Worm (Caenorhabditis elegans) whole organism, L2 larva: Measurements from ENCODE around the gene C14A6.3.

ENCODE experiments used
- F13H6.1 ChIP-seq: sonication (generic microtip); optimal IDR thresholded peaks from 2 replicates; lab custom pipeline; 2016; ENCODE audit warnings: missing genetic modification characterization, missing compliant biosample characterization
- R02D3.7 ChIP-seq: fragments of 150-350 bp; optimal IDR thresholded peaks from 2 replicates; lab custom pipeline; 2014; ENCODE audit warnings: missing biosample characterization, missing genetic modification characterization
- Y55F3AM.14 ChIP-seq: fragments of 200-800 bp; sonication (Bioruptor generic); optimal IDR thresholded peaks from 2 replicates; lab custom pipeline; 2018; ENCODE audit warnings: mild to moderate bottlenecking, missing genetic modification characterization, missing compliant biosample characterization
- ZK546.5 ChIP-seq: sonication (generic microtip); optimal IDR thresholded peaks from 2 replicates; lab custom pipeline; 2017; ENCODE audit warnings: missing biosample characterization, missing genetic modification characterization
- alr-1 ChIP-seq: fragments of 150-350 bp; optimal IDR thresholded peaks from 2 replicates; lab custom pipeline; 2014; ENCODE audit warnings: missing biosample characterization, missing genetic modification characterization
- aly-2 ChIP-seq: fragments of 150-350 bp; optimal IDR thresholded peaks from 2 replicates; lab custom pipeline; 2014; ENCODE audit warnings: missing biosample characterization, missing genetic modification characterization
- ama-1 ChIP-seq: fragments of 150-350 bp; optimal IDR thresholded peaks from 2 replicates; lab custom pipeline; 2018; ENCODE audit warnings: inconsistent platforms
- blmp-1 ChIP-seq: sonication (generic microtip); optimal IDR thresholded peaks from 2 replicates; lab custom pipeline; 2017; ENCODE audit warnings: missing genetic modification characterization, mild to moderate bottlenecking, missing compliant biosample characterization, antibody characterized with exemption, moderate library complexity; ENCODE audit not compliant: insufficient read depth
- ceh-16 ChIP-seq: fragments of 150-350 bp; optimal IDR thresholded peaks from 2 replicates; lab custom pipeline; 2014; ENCODE audit warnings: missing biosample characterization, missing genetic modification characterization
- ceh-82 ChIP-seq: fragments of 150-350 bp; optimal IDR thresholded peaks from 2 replicates; lab custom pipeline; 2014; ENCODE audit warnings: missing biosample characterization, missing genetic modification characterization
- crh-2 ChIP-seq: sonication (generic microtip); optimal IDR thresholded peaks from 2 replicates; lab custom pipeline; 2017; ENCODE audit warnings: missing biosample characterization, missing genetic modification characterization
- dmd-4 ChIP-seq: sonication (generic microtip); optimal IDR thresholded peaks from 2 replicates; lab custom pipeline; 2017; ENCODE audit warnings: missing biosample characterization, missing genetic modification characterization
- elt-1 ChIP-seq: fragments of 150-350 bp; optimal IDR thresholded peaks from 2 replicates; lab custom pipeline; 2014; ENCODE audit warnings: missing biosample characterization, missing genetic modification characterization
- elt-3 ChIP-seq: sonication (generic microtip); optimal IDR thresholded peaks from 2 replicates; lab custom pipeline; 2017; ENCODE audit warnings: missing biosample characterization, missing genetic modification characterization
- fos-1 ChIP-seq: fragments of 150-350 bp; optimal IDR thresholded peaks from 2 replicates; lab custom pipeline; 2014; ENCODE audit warnings: missing biosample characterization, missing genetic modification characterization
- gmeb-1 ChIP-seq: fragments of 150-350 bp; optimal IDR thresholded peaks from 2 replicates; lab custom pipeline; 2014; ENCODE audit warnings: missing biosample characterization, missing genetic modification characterization
- lin-11 ChIP-seq: fragments of 150-350 bp; sonication (generic microtip); optimal IDR thresholded peaks from 2 replicates; lab custom pipeline; 2014; ENCODE audit warnings: missing biosample characterization, missing genetic modification characterization, inconsistent platforms, mixed read lengths
- lin-13 ChIP-seq: fragments of 150-350 bp; optimal IDR thresholded peaks from 2 replicates; lab custom pipeline; 2014; ENCODE audit warnings: missing biosample characterization, missing genetic modification reagents, missing genetic modification characterization
- lin-39 ChIP-seq: fragments of 150-350 bp; optimal IDR thresholded peaks from 2 replicates; lab custom pipeline; 2014; ENCODE audit warnings: missing biosample characterization, missing genetic modification reagents, missing genetic modification characterization
- lsy-2 ChIP-seq, 2 experiments: fragments of 150-350 bp in 1 of 2; sonication (generic microtip) in 1 of 2; optimal IDR thresholded peaks; 2 replicates each; lab custom pipeline; 2014 to 2017; ENCODE audit warnings: missing biosample characterization in 2 of 2, missing genetic modification characterization in 2 of 2
- mab-5 ChIP-seq: fragments of 150-350 bp; optimal IDR thresholded peaks from 2 replicates; lab custom pipeline; 2014; ENCODE audit warnings: missing biosample characterization, missing genetic modification characterization
- mbf-1 ChIP-seq: sonication (generic microtip); optimal IDR thresholded peaks from 2 replicates; lab custom pipeline; 2017; ENCODE audit warnings: missing biosample characterization, missing genetic modification characterization
- nhr-10 ChIP-seq: sonication (generic microtip); optimal IDR thresholded peaks from 2 replicates; lab custom pipeline; 2017; ENCODE audit warnings: missing biosample characterization, missing genetic modification characterization
- nhr-11 ChIP-seq: fragments of 150-350 bp; optimal IDR thresholded peaks from 2 replicates; lab custom pipeline; 2014; ENCODE audit warnings: missing biosample characterization, missing genetic modification characterization
- nhr-12 ChIP-seq: fragments of 150-350 bp; optimal IDR thresholded peaks from 2 replicates; lab custom pipeline; 2014; ENCODE audit warnings: missing biosample characterization, missing genetic modification characterization
- nhr-21 ChIP-seq: fragments of 150-350 bp; optimal IDR thresholded peaks from 2 replicates; lab custom pipeline; 2014; ENCODE audit warnings: missing biosample characterization, missing genetic modification characterization
- nhr-23 ChIP-seq: fragments of 150-350 bp; optimal IDR thresholded peaks from 2 replicates; lab custom pipeline; 2014; ENCODE audit warnings: missing biosample characterization, missing genetic modification reagents, missing genetic modification characterization
- nhr-25 ChIP-seq: fragments of 150-350 bp; sonication (generic microtip); optimal IDR thresholded peaks from 3 replicates; lab custom pipeline; 2014; ENCODE audit warnings: missing biosample characterization, missing genetic modification characterization
- nhr-6 ChIP-seq: fragments of 150-350 bp; optimal IDR thresholded peaks from 2 replicates; lab custom pipeline; 2014; ENCODE audit warnings: missing biosample characterization, missing genetic modification characterization
- peb-1 ChIP-seq: fragments of 150-350 bp; optimal IDR thresholded peaks from 2 replicates; lab custom pipeline; 2014; ENCODE audit warnings: missing biosample characterization, missing genetic modification characterization
- sem-4 ChIP-seq: fragments of 150-350 bp; optimal IDR thresholded peaks from 2 replicates; lab custom pipeline; 2014; ENCODE audit warnings: missing biosample characterization, missing genetic modification reagents, missing genetic modification characterization
- skn-1 ChIP-seq: sonication (generic microtip); optimal IDR thresholded peaks from 2 replicates; lab custom pipeline; 2017; ENCODE audit warnings: missing biosample characterization, missing genetic modification characterization
- sma-3 ChIP-seq: sonication (generic microtip); optimal IDR thresholded peaks from 2 replicates; lab custom pipeline; 2016; ENCODE audit warnings: missing genetic modification reagents, missing genetic modification characterization, missing compliant biosample characterization
- unc-39 ChIP-seq: fragments of 150-350 bp; optimal IDR thresholded peaks from 2 replicates; lab custom pipeline; 2014; ENCODE audit warnings: missing biosample characterization, missing genetic modification characterization
- unc-55 ChIP-seq: fragments of 150-350 bp; sonication (generic microtip); optimal IDR thresholded peaks from 3 replicates; lab custom pipeline; 2014; ENCODE audit warnings: missing biosample characterization, missing genetic modification reagents, missing genetic modification characterization
- ztf-1 ChIP-seq: fragments of 200-800 bp; sonication (Bioruptor generic); conservative IDR thresholded peaks from 2 replicates; pipeline ENCODE4 v1.3.6; 2022; ENCODE audit warnings: missing genetic modification characterization, missing compliant biosample characterization
- ztf-4 ChIP-seq: fragments of 150-350 bp; optimal IDR thresholded peaks from 2 replicates; lab custom pipeline; 2014; ENCODE audit warnings: missing biosample characterization, missing genetic modification characterization

The C14A6.3 gene

ce11 chrV:18125075-18125474 lies 21.1 kb upstream of the C14A6.3 start, which contains the start of gene fbxa-210:
Gene fbxa-210, plus strand, starts transcription at chrV:18125375.
- TF ChIP-seq gmeb-1 (tag; lab: Kevin White, UChicago) (no peak), nhr-21 (tag; lab: Kevin White, UChicago) (no peak), crh-2 (tag; lab: Kevin White, UChicago) (no peak)
- TF ChIP-seq, all 48 proteins: peak for 0

ce11 chrV:18127192-18127591 lies 19.0 kb upstream of the C14A6.3 start, which contains the start of gene fbxa-211:
Gene fbxa-211, plus strand, starts transcription at chrV:18127519.
- TF ChIP-seq sma-3 (GFP tag; lab: Kevin White, UChicago), result no peak
- TF ChIP-seq mbf-1 (tag; lab: Kevin White, UChicago), result no peak
- no peak for TF ChIP-seq ztf-1 (GFP tag; lab: Robert Waterston, UW)
- no peak for TF ChIP-seq nhr-23 (tag; lab: Kevin White, UChicago)
- no peak for TF ChIP-seq aly-2 (tag; lab: Kevin White, UChicago)
- TF ChIP-seq elt-3 (tag; lab: Kevin White, UChicago), result no peak
- no peak for TF ChIP-seq Y55F3AM.14 (GFP tag; lab: Kevin White, UChicago)
- no peak for TF ChIP-seq peb-1 (tag; lab: Kevin White, UChicago)
- TF ChIP-seq blmp-1 (tag; lab: Kevin White, UChicago), result no peak
- TF ChIP-seq ZK546.5 (tag; lab: Kevin White, UChicago), result no peak
- no peak for TF ChIP-seq alr-1 (tag; lab: Kevin White, UChicago)

ce11 chrV:18128545-18128944 lies 17.6 kb upstream of the C14A6.3 start:
- TF ChIP-seq lin-11 (tag; lab: Kevin White, UChicago), result no peak
- TF ChIP-seq ceh-16 (tag; lab: Kevin White, UChicago), result no peak

- TF ChIP-seq skn-1 (tag; lab: Kevin White, UChicago) (no peak), peb-1 (tag; lab: Kevin White, UChicago) (no peak), nhr-6 (tag; lab: Kevin White, UChicago) (no peak), Y55F3AM.14 (GFP tag; lab: Kevin White, UChicago) (no peak), nhr-11 (tag; lab: Kevin White, UChicago) (no peak), mbf-1 (tag; lab: Kevin White, UChicago) (no peak), lsy-2 (tag; optimal IDR thresholded peaks at IDR 0.05; lab: Kevin White, UChicago) (no peak), aly-2 (tag; lab: Kevin White, UChicago) (no peak), ZK546.5 (tag; lab: Kevin White, UChicago) (no peak), ama-1 (lab: Kevin White, UChicago) (no peak), F13H6.1 (tag; lab: Kevin White, UChicago) (no peak), nhr-10 (no peak), nhr-12 (tag; lab: Kevin White, UChicago) (no peak), ztf-4 (tag; lab: Kevin White, UChicago) (no peak), ztf-1 (GFP tag; lab: Robert Waterston, UW) (no peak)
These were observed 15.1 kb upstream of the C14A6.3 start, which contains the start of gene Y37H2A.12 for ce11 chrV:18131049-18131448. Gene Y37H2A.12, minus strand, starts transcription at chrV:18131129.

ce11 chrV:18133177-18133576 lies 13.0 kb upstream of the C14A6.3 start, which contains the start of gene Y37H2A.18:
Gene Y37H2A.18, minus strand, starts transcription at chrV:18133277.
- TF ChIP-seq unc-55 (GFP tag; lab: Kevin White, UChicago) (no peak), nhr-21 (tag; lab: Kevin White, UChicago) (no peak), Y55F3AM.14 (GFP tag; lab: Kevin White, UChicago) (no peak), elt-3 (tag; lab: Kevin White, UChicago) (no peak), mab-5 (no peak), aly-2 (tag; lab: Kevin White, UChicago) (no peak), lin-13 (GFP tag; lab: Kevin White, UChicago) (no peak), ceh-16 (tag; lab: Kevin White, UChicago) (no peak), sem-4 (tag; lab: Kevin White, UChicago) (no peak), ceh-82 (tag; lab: Kevin White, UChicago) (no peak), F13H6.1 (tag; lab: Kevin White, UChicago) (no peak), fos-1 (tag; lab: Kevin White, UChicago) (no peak), mbf-1 (tag; lab: Kevin White, UChicago) (no peak)

- TF ChIP-seq gmeb-1 (tag; lab: Kevin White, UChicago), result no peak
- TF ChIP-seq nhr-6 (tag; lab: Kevin White, UChicago), result no peak
- no peak for TF ChIP-seq sma-3 (GFP tag; lab: Kevin White, UChicago)
- no peak for TF ChIP-seq lin-39
- no peak for TF ChIP-seq nhr-12 (tag; lab: Kevin White, UChicago)
- no peak for TF ChIP-seq ceh-16 (tag; lab: Kevin White, UChicago)
- TF ChIP-seq elt-1, result no peak
- TF ChIP-seq nhr-25 (tag; lab: Kevin White, UChicago), result no peak
- no peak for TF ChIP-seq blmp-1 (tag; lab: Kevin White, UChicago)
- TF ChIP-seq unc-39 (tag; lab: Kevin White, UChicago), result no peak
- no peak for TF ChIP-seq ztf-4 (tag; lab: Kevin White, UChicago)
- TF ChIP-seq sem-4 (tag; lab: Kevin White, UChicago), result no peak
- no peak for TF ChIP-seq mbf-1 (tag; lab: Kevin White, UChicago)
- no peak for TF ChIP-seq unc-55 (GFP tag; lab: Kevin White, UChicago)
- TF ChIP-seq R02D3.7, result no peak
- no peak for TF ChIP-seq F13H6.1 (tag; lab: Kevin White, UChicago)
- TF ChIP-seq alr-1 (tag; lab: Kevin White, UChicago), result no peak
- no peak for TF ChIP-seq dmd-4 (tag; lab: Kevin White, UChicago)
These were observed 11.8 kb upstream of the C14A6.3 start, which contains the start of gene Y37H2A.7 for ce11 chrV:18134378-18134777. Gene Y37H2A.7, minus strand, starts transcription at chrV:18134478.
